Fruit fly (Drosophila melanogaster) whole organism, embryonic: ENCODE results near the gene PIG-L.

ENCODE experiments used
- CG8290 ChIP-seq, 3 experiments: fragments of 200-800 bp; sonication (Bioruptor generic); optimal IDR thresholded peaks; 2 replicates each; lab custom pipeline; 2016 to 2019; ENCODE audit warnings: missing biosample characterization in 3 of 3, missing genetic modification characterization in 3 of 3, mild to moderate bottlenecking in 2 of 3, moderate library complexity in 1 of 3
- chinmo ChIP-seq: fragments of 200-800 bp; sonication (Bioruptor generic); IDR thresholded peaks from 4 replicates; pipeline ENCODE4 v1.3.6; 2022; ENCODE audit warnings: missing biosample characterization, missing genetic modification characterization; ENCODE audit not compliant: partially characterized antibody
- crol ChIP-seq: fragments of 200-800 bp; sonication (Bioruptor generic); IDR thresholded peaks from 2 replicates; pipeline ENCODE4 v1.3.6; 2022; ENCODE audit warnings: missing biosample characterization, missing genetic modification characterization
- crp ChIP-seq, 2 experiments: fragments of 200-800 bp; sonication (Bioruptor generic); optimal IDR thresholded peaks; 2 replicates in 1 of 2; 3 replicates in 1 of 2; lab custom pipeline; 2017; ENCODE audit warnings: missing biosample characterization in 2 of 2, missing genetic modification characterization in 2 of 2, mild to moderate bottlenecking in 1 of 2, moderate library complexity in 1 of 2
- dpn ChIP-seq, 2 experiments: fragments of 200-800 bp; sonication (Bioruptor generic); optimal IDR thresholded peaks; 3 replicates each; lab custom pipeline; 2016; ENCODE audit warnings: missing biosample characterization in 2 of 2, missing genetic modification characterization in 2 of 2
- slou ChIP-seq: fragments of 200-800 bp; sonication (Bioruptor generic); optimal IDR thresholded peaks from 3 replicates; lab custom pipeline; 2016; ENCODE audit warnings: missing biosample characterization, missing genetic modification characterization

DNA sequence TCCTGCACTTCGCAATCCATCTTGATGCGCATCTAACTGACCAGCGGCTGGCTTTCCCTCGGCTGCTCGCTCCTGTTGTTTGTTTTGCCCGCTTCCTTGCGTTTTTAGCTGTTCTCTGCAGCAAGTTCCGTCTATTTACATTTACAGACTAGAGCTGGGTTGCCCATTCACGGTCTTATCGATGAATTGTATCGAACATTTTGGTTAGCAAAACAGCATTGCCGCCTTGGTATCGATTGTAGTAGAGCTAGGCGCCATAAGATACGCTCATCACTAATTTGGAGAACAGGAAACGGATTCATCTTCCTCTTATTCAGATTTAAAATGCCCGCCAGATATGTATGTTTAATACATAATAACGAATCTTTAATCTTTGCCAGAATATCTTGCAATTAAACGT, 14.7 kb upstream of the PIG-L start, which contains the start of gene Regnase-1:
- TF ChIP-seq chinmo, result peak; percentile 95
- TF ChIP-seq slou (GFP tag; lab: Kevin White, UChicago), result peak; percentile 85
- peak; percentile 83 to 92 for TF ChIP-seq dpn (GFP tag; optimal IDR thresholded peaks at IDR 0.05; lab: Kevin White, UChicago)
- TF ChIP-seq CG8290 (GFP tag; optimal IDR thresholded peaks at IDR 0.05; lab: Kevin White, UChicago), result peak; percentile 91
- peak; percentile 87 to 97 for TF ChIP-seq CG8290 (tag; optimal IDR thresholded peaks at IDR 0.05; lab: Kevin White, UChicago)
- peak in 1 of 2 experiments; percentile 63 for TF ChIP-seq crp (GFP tag; optimal IDR thresholded peaks at IDR 0.05; lab: Kevin White, UChicago)
- no peak for TF ChIP-seq crol (GFP tag; lab: Robert Waterston, UW)
